Fruit fly (Drosophila melanogaster): ENCODE results near the gene CG10171.

- TF ChIP-seq tai (GFP tag; optimal IDR thresholded peaks at IDR 0.05), result no peak
- no peak for TF ChIP-seq br (GFP tag; optimal IDR thresholded peaks at IDR 0.05)
- TF ChIP-seq CG9705 (GFP tag; optimal IDR thresholded peaks at IDR 0.05), result no peak
- no peak for TF ChIP-seq Hnf4 (GFP tag; optimal IDR thresholded peaks at IDR 0.05)
Measured at dm6 chr3L:13412886-13413224, 25.1 kb upstream of the CG10171 start.

Measured in whole organism, wandering third instar larva.